Fruit fly (Drosophila melanogaster): ENCODE results near the gene CG15742.

CG15742 gene

DNA sequence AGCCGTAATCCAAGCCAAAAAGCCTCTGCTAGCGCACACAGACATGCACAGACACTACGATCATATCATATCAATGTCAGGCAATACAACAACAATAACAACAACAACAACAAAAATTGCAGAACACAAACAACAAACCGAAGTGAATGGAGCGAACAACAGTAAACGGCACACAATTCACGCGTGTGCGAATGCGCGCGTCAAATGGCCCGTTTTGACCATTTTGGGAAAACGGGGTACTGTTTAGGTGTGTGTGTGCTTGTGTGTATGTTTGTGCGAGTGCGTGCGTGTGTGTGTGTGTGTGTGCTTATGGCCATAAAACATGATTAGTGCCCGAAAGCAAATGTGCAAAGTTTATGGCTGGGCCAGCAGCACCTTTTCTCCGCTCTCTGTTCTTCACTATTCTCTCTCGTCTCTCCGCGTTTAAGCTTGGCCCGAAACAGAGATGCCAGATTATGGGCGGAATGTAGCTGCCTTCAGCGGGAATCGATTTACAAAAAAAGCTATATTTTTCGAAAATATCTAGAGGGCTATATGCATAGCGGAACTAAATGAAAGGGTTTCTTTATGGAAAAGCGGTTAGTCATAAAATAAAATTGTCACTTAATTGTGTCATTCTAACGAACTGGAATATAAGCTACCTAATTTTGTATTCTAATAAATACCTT lies 42.7 kb upstream of the CG15742 start:
- TF ChIP-seq tai (GFP tag; optimal IDR thresholded peaks at IDR 0.05) (no peak), Dfd (GFP tag; optimal IDR thresholded peaks at IDR 0.05) (no peak), Dif (GFP tag; optimal IDR thresholded peaks at IDR 0.05; ENCODE audit: partially characterized antibody) (peak; percentile 17), Sp1 (GFP tag; optimal IDR thresholded peaks at IDR 0.05) (no peak), Myc (optimal IDR thresholded peaks at IDR 0.05) (peak; percentile 59), woc (GFP tag; optimal IDR thresholded peaks at IDR 0.05) (peak; percentile 30), dsf (GFP tag; optimal IDR thresholded peaks at IDR 0.05; ENCODE audit: borderline replicate concordance) (no peak)

DNA sequence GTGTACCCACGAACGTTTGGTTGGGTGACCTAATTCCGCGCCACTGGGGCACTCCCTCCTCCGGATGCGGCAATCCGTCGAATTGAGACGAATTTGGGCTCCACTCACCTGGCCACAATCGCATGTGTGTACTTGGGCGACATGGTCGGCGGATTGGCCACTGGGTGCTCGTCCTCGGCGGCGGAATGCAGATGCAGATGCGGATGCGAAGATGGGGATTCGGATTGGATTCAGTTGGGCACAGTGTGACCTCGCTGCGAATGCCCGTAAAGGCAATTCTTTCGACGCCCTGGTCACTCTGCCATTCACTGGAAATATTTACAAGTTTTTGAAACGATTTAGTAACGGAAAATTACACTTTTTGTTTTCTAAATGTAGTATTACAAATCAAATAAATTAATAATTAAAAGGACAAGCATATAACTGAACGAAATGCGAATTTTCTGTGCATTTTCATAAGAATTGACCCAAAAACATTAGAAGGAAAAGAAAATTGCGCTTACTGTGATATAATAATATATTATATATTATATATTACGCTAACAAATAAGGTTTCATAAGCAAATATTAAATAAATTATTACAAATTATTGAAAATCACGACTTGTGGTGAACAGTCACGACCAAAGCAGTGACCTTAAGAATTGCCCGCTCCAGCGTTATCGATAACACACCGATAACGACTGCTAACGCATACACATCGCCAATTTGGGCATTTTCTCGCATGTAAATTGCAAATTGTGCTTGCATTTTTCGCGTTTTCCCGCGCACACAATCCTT lies 38.3 kb upstream of the CG15742 start, which contains the start of gene CG1622:
CG1622 (plus strand) TSS at position 678 of the 779 bp plus-strand sequence.
- TF ChIP-seq Vsx2 (GFP tag; optimal IDR thresholded peaks at IDR 0.05; ENCODE audit: partially characterized antibody) (no peak), jim (GFP tag; optimal IDR thresholded peaks at IDR 0.05) (no peak), pan (optimal IDR thresholded peaks at IDR 0.05) (no peak), Dfd (GFP tag; optimal IDR thresholded peaks at IDR 0.05) (no peak), dsf (GFP tag; optimal IDR thresholded peaks at IDR 0.05; ENCODE audit: borderline replicate concordance) (no peak), Rel (GFP tag; optimal IDR thresholded peaks at IDR 0.05) (no peak), Rel (tag; optimal IDR thresholded peaks at IDR 0.05) (peak; percentile 56), usp (GFP tag; optimal IDR thresholded peaks at IDR 0.05) (no peak), sage (GFP tag; optimal IDR thresholded peaks at IDR 0.05) (no peak), woc (GFP tag; optimal IDR thresholded peaks at IDR 0.05) (no peak), tai (GFP tag; optimal IDR thresholded peaks at IDR 0.05) (no peak), HLH106 (tag; optimal IDR thresholded peaks at IDR 0.05) (peak; percentile 59), h (GFP tag; optimal IDR thresholded peaks at IDR 0.05) (no peak), N (GFP tag; optimal IDR thresholded peaks at IDR 0.05) (no peak), ey (GFP tag; optimal IDR thresholded peaks at IDR 0.05) (no peak), br (GFP tag; optimal IDR thresholded peaks at IDR 0.05) (no peak), Hnf4 (GFP tag; optimal IDR thresholded peaks at IDR 0.05) (no peak), Dif (GFP tag; optimal IDR thresholded peaks at IDR 0.05; ENCODE audit: partially characterized antibody) (no peak), foxo (GFP tag; optimal IDR thresholded peaks at IDR 0.05) (peak in 1 of 2 experiments; percentile 49), Hr83 (GFP tag; optimal IDR thresholded peaks at IDR 0.05; ENCODE audit: poor library complexity, severe bottlenecking) (no peak), Abd-B (GFP tag; optimal IDR thresholded peaks at IDR 0.05) (no peak), dl (GFP tag; optimal IDR thresholded peaks at IDR 0.05; ENCODE audit: insufficient read depth in 1 of 2, partially characterized antibody in 2 of 2) (no peak), CG9705 (GFP tag; optimal IDR thresholded peaks at IDR 0.05) (no peak), Myc (optimal IDR thresholded peaks at IDR 0.05) (no peak), brk (GFP tag; optimal IDR thresholded peaks at IDR 0.05) (no peak), OdsH (GFP tag; optimal IDR thresholded peaks at IDR 0.05) (no peak), dmrt93B (GFP tag; optimal IDR thresholded peaks at IDR 0.05) (no peak), GATAd (GFP tag; optimal IDR thresholded peaks at IDR 0.05) (no peak), Jra (GFP tag; optimal IDR thresholded peaks at IDR 0.05) (no peak), CrebA (GFP tag; optimal IDR thresholded peaks at IDR 0.05; ENCODE audit: borderline replicate concordance) (no peak), sv (GFP tag; optimal IDR thresholded peaks at IDR 0.05) (peak; percentile 14), psq (GFP tag; optimal IDR thresholded peaks at IDR 0.05) (peak; percentile 32), fru (GFP tag; optimal IDR thresholded peaks at IDR 0.05) (no peak), rgr (GFP tag; optimal IDR thresholded peaks at IDR 0.05) (no peak), Hr78 (GFP tag; optimal IDR thresholded peaks at IDR 0.05) (no peak), Mio (GFP tag; optimal IDR thresholded peaks at IDR 0.05) (no peak), Sp1 (GFP tag; optimal IDR thresholded peaks at IDR 0.05) (peak; percentile 42), CG32264 (GFP tag; optimal IDR thresholded peaks at IDR 0.05) (no peak), lola (GFP tag; optimal IDR thresholded peaks at IDR 0.05) (no peak)
